Fruit fly (Drosophila melanogaster) whole organism, embryonic: ENCODE results near the gene piwi.
A peak's percentile ranks its signal among the peaks of the same experiment; 100 is the strongest.

Experiments
- Antp ChIP-seq: fragments of 200-800 bp; sonication (Bioruptor generic); optimal IDR thresholded peaks from 3 replicates; lab custom pipeline; 2016; ENCODE audit warnings: missing biosample characterization, missing genetic modification characterization
- B-H2 ChIP-seq: fragments of 200-800 bp; sonication (Bioruptor generic); optimal IDR thresholded peaks from 2 replicates; lab custom pipeline; 2018; ENCODE audit warnings: missing biosample characterization, mild to moderate bottlenecking, missing genetic modification characterization
- Bgb ChIP-seq: fragments of 200-800 bp; sonication (Bioruptor generic); IDR thresholded peaks from 2 replicates; pipeline ENCODE4 v1.3.6; 2022; ENCODE audit warnings: missing biosample characterization, missing genetic modification characterization; ENCODE audit not compliant: partially characterized antibody
- CG10147 ChIP-seq: fragments of 200-800 bp; sonication (Bioruptor generic); optimal IDR thresholded peaks from 2 replicates; lab custom pipeline; 2019; ENCODE audit warnings: missing biosample characterization, mild to moderate bottlenecking, missing genetic modification characterization, moderate library complexity
- CG11696 ChIP-seq: fragments of 200-800 bp; sonication (Bioruptor generic); IDR thresholded peaks from 2 replicates; pipeline ENCODE4 v1.3.6; 2022; ENCODE audit warnings: missing biosample characterization, missing genetic modification characterization
- CG12155 ChIP-seq: fragments of 200-800 bp; sonication (Bioruptor generic); optimal IDR thresholded peaks from 3 replicates; lab custom pipeline; 2016; ENCODE audit warnings: missing biosample characterization, missing genetic modification characterization
- CG12659 ChIP-seq: fragments of 200-800 bp; sonication (Bioruptor generic); optimal IDR thresholded peaks from 3 replicates; lab custom pipeline; 2017; ENCODE audit warnings: mild to moderate bottlenecking, missing biosample characterization, missing genetic modification reagents, missing genetic modification characterization
- CG12744 ChIP-seq: fragments of 200-800 bp; sonication (Bioruptor generic); optimal IDR thresholded peaks from 2 replicates; lab custom pipeline; 2016; ENCODE audit warnings: missing biosample characterization, missing genetic modification characterization
- CG16815 ChIP-seq: fragments of 200-800 bp; sonication (Bioruptor generic); optimal IDR thresholded peaks from 3 replicates; lab custom pipeline; 2017; ENCODE audit warnings: missing biosample characterization, mild to moderate bottlenecking, missing genetic modification characterization
- CG17186 ChIP-seq: fragments of 200-800 bp; sonication (Bioruptor generic); optimal IDR thresholded peaks from 3 replicates; lab custom pipeline; 2017; ENCODE audit warnings: missing biosample characterization, missing genetic modification reagents, missing genetic modification characterization
- CG2116 ChIP-seq: fragments of 200-800 bp; sonication (Bioruptor generic); optimal IDR thresholded peaks from 3 replicates; lab custom pipeline; 2018; ENCODE audit warnings: missing biosample characterization, mild to moderate bottlenecking, missing genetic modification characterization
- CG30403 ChIP-seq: fragments of 200-800 bp; sonication (Bioruptor generic); optimal IDR thresholded peaks from 3 replicates; lab custom pipeline; 2016; ENCODE audit warnings: missing biosample characterization, missing genetic modification characterization
- CG30431 ChIP-seq: fragments of 200-800 bp; sonication (Bioruptor generic); optimal IDR thresholded peaks from 2 replicates; lab custom pipeline; 2017; ENCODE audit warnings: missing biosample characterization, missing genetic modification characterization
- CG3065 ChIP-seq: fragments of 200-800 bp; sonication (Bioruptor generic); optimal IDR thresholded peaks from 2 replicates; lab custom pipeline; 2016; ENCODE audit warnings: missing biosample characterization, missing genetic modification characterization
- CG32532 ChIP-seq: fragments of 200-800 bp; sonication (Bioruptor generic); IDR thresholded peaks from 2 replicates; pipeline ENCODE4 v1.3.6; 2022; ENCODE audit warnings: missing biosample characterization, missing genetic modification characterization
- CG3847 ChIP-seq: fragments of 200-800 bp; sonication (Bioruptor generic); IDR thresholded peaks from 2 replicates; pipeline ENCODE4 v1.3.6; 2022; ENCODE audit warnings: missing biosample characterization, missing genetic modification characterization
- CG4820 ChIP-seq: fragments of 200-800 bp; sonication (Bioruptor generic); optimal IDR thresholded peaks from 3 replicates; lab custom pipeline; 2016; ENCODE audit warnings: missing biosample characterization, missing genetic modification characterization
- CG6689 ChIP-seq: fragments of 200-800 bp; sonication (Bioruptor generic); IDR thresholded peaks from 2 replicates; pipeline ENCODE4 v1.3.6; 2022; ENCODE audit warnings: missing biosample characterization, missing genetic modification characterization
- CG7839 ChIP-seq: fragments of 200-800 bp; sonication (Bioruptor generic); optimal IDR thresholded peaks from 3 replicates; lab custom pipeline; 2018; ENCODE audit warnings: missing biosample characterization, mild to moderate bottlenecking, missing genetic modification characterization, moderate library complexity
- CG7963 ChIP-seq: fragments of 200-800 bp; sonication (Bioruptor generic); IDR thresholded peaks from 3 replicates; pipeline ENCODE4 v1.3.6; 2022; ENCODE audit warnings: missing biosample characterization, missing genetic modification characterization; ENCODE audit not compliant: partially characterized antibody
- CG8359 ChIP-seq: fragments of 200-800 bp; sonication (Bioruptor generic); optimal IDR thresholded peaks from 2 replicates; lab custom pipeline; 2017; ENCODE audit warnings: missing biosample characterization, mild to moderate bottlenecking, missing genetic modification characterization, borderline replicate concordance
- CG9437 ChIP-seq: fragments of 200-800 bp; sonication (Bioruptor generic); optimal IDR thresholded peaks from 2 replicates; lab custom pipeline; 2018; ENCODE audit warnings: missing biosample characterization, mild to moderate bottlenecking, missing genetic modification characterization
- CHES-1-like ChIP-seq: fragments of 200-800 bp; sonication (Bioruptor generic); optimal IDR thresholded peaks from 2 replicates; lab custom pipeline; 2016; ENCODE audit warnings: missing biosample characterization, missing genetic modification characterization
- Doc2 ChIP-seq: fragments of 200-800 bp; sonication (Bioruptor generic); IDR thresholded peaks from 2 replicates; pipeline ENCODE4 v1.3.6; 2022; ENCODE audit warnings: missing biosample characterization, missing genetic modification characterization
- Elba2 ChIP-seq: fragments of 200-800 bp; sonication (Bioruptor generic); optimal IDR thresholded peaks from 3 replicates; lab custom pipeline; 2016; ENCODE audit warnings: missing biosample characterization, missing genetic modification characterization
- Ets65A ChIP-seq: fragments of 200-800 bp; sonication (Bioruptor generic); peaks from one replicate; lab custom pipeline; 2016; ENCODE audit warnings: missing biosample characterization, missing genetic modification characterization
- Gsc ChIP-seq: fragments of 200-800 bp; sonication (Bioruptor generic); IDR thresholded peaks from 2 replicates; pipeline ENCODE4 v1.3.6; 2022; ENCODE audit warnings: missing biosample characterization, missing genetic modification characterization
- HLH54F ChIP-seq: fragments of 200-800 bp; sonication (Bioruptor generic); optimal IDR thresholded peaks from 3 replicates; lab custom pipeline; 2016; ENCODE audit warnings: missing biosample characterization, missing genetic modification characterization
- Hr3 ChIP-seq: fragments of 200-800 bp; sonication (Bioruptor generic); optimal IDR thresholded peaks from 3 replicates; lab custom pipeline; 2016; ENCODE audit warnings: missing biosample characterization, missing genetic modification characterization
- Hr39 ChIP-seq: fragments of >200 bp; optimal IDR thresholded peaks from 2 replicates; lab custom pipeline; 2017
- Jarid2 ChIP-seq: fragments of 200-800 bp; sonication (Bioruptor generic); optimal IDR thresholded peaks from 3 replicates; lab custom pipeline; 2017; ENCODE audit warnings: mild to moderate bottlenecking, missing biosample characterization, missing genetic modification reagents, missing genetic modification characterization
- Lhr ChIP-seq: fragments of 200-800 bp; sonication (Bioruptor generic); optimal IDR thresholded peaks from 3 replicates; lab custom pipeline; 2017; ENCODE audit warnings: mild to moderate bottlenecking, missing biosample characterization, missing genetic modification reagents, missing genetic modification characterization
- Med ChIP-seq: fragments of 200-800 bp; sonication (Bioruptor generic); peaks from one replicate; lab custom pipeline; 2016; ENCODE audit warnings: missing biosample characterization, missing genetic modification characterization, mild to moderate bottlenecking, inconsistent platforms, moderate library complexity
- Meics ChIP-seq: fragments of 200-800 bp; sonication (Bioruptor generic); optimal IDR thresholded peaks from 2 replicates; lab custom pipeline; 2017; ENCODE audit warnings: missing biosample characterization, mild to moderate bottlenecking, missing genetic modification characterization
- NFAT ChIP-seq: fragments of 200-800 bp; sonication (Bioruptor generic); IDR thresholded peaks from 2 replicates; pipeline ENCODE4 v1.3.6; 2022; ENCODE audit warnings: missing biosample characterization, missing genetic modification characterization
- Poxn ChIP-seq: fragments of 200-800 bp; sonication (Bioruptor generic); IDR thresholded peaks from 2 replicates; pipeline ENCODE4 v1.3.6; 2022; ENCODE audit warnings: missing biosample characterization, missing genetic modification characterization
- Ssrp ChIP-seq: fragments of 200-800 bp; sonication (Bioruptor generic); optimal IDR thresholded peaks from 2 replicates; lab custom pipeline; 2018; ENCODE audit warnings: missing biosample characterization, mild to moderate bottlenecking, missing genetic modification characterization, moderate library complexity
- en ChIP-seq: fragments of 200-800 bp; sonication (Bioruptor generic); optimal IDR thresholded peaks from 2 replicates; lab custom pipeline; 2016; ENCODE audit warnings: missing biosample characterization, missing genetic modification characterization
- fd102C ChIP-seq: fragments of 200-800 bp; sonication (Bioruptor generic); optimal IDR thresholded peaks from 2 replicates; lab custom pipeline; 2018; ENCODE audit warnings: missing biosample characterization, mild to moderate bottlenecking, missing genetic modification characterization, moderate library complexity
- fd64A ChIP-seq: fragments of 200-800 bp; sonication (Bioruptor generic); optimal IDR thresholded peaks from 3 replicates; lab custom pipeline; 2018; ENCODE audit warnings: missing biosample characterization, mild to moderate bottlenecking, missing genetic modification characterization
- grau ChIP-seq: fragments of 200-800 bp; optimal IDR thresholded peaks from 3 replicates; lab custom pipeline; 2019; ENCODE audit warnings: missing biosample characterization, mild to moderate bottlenecking, missing genetic modification characterization, moderate library complexity
- her ChIP-seq: fragments of 200-800 bp; sonication (Bioruptor generic); optimal IDR thresholded peaks from 2 replicates; lab custom pipeline; 2016; ENCODE audit warnings: missing biosample characterization, missing genetic modification characterization
- jigr1 ChIP-seq: fragments of 200-800 bp; sonication (Bioruptor generic); IDR thresholded peaks from 3 replicates; pipeline ENCODE4 v1.3.6; 2022; ENCODE audit warnings: missing biosample characterization, missing genetic modification characterization
- kah ChIP-seq: fragments of 200-800 bp; sonication (Bioruptor generic); optimal IDR thresholded peaks from 2 replicates; lab custom pipeline; 2018; ENCODE audit warnings: missing biosample characterization, mild to moderate bottlenecking, missing genetic modification characterization
- mirr ChIP-seq: fragments of 200-800 bp; sonication (Bioruptor generic); optimal IDR thresholded peaks from 3 replicates; lab custom pipeline; 2018; ENCODE audit warnings: missing biosample characterization, mild to moderate bottlenecking, missing genetic modification characterization
- mld ChIP-seq: fragments of 200-800 bp; sonication (Bioruptor generic); IDR thresholded peaks from 3 replicates; pipeline ENCODE4 v1.3.6; 2022; ENCODE audit warnings: missing biosample characterization, missing genetic modification characterization; ENCODE audit not compliant: partially characterized antibody
- nerfin-1 ChIP-seq: fragments of 200-800 bp; sonication (Bioruptor generic); optimal IDR thresholded peaks from 3 replicates; lab custom pipeline; 2019; ENCODE audit warnings: missing biosample characterization, mild to moderate bottlenecking, missing genetic modification characterization, moderate library complexity
- sim ChIP-seq: fragments of 200-800 bp; sonication (Bioruptor generic); IDR thresholded peaks from 2 replicates; pipeline ENCODE4 v1.3.6; 2022; ENCODE audit warnings: missing biosample characterization, missing genetic modification characterization
- sob ChIP-seq: fragments of 200-800 bp; sonication (Bioruptor generic); IDR thresholded peaks from 2 replicates; pipeline ENCODE4 v1.3.6; 2022; ENCODE audit warnings: missing biosample characterization, missing genetic modification characterization
- tup ChIP-seq: fragments of 200-800 bp; sonication (Bioruptor generic); optimal IDR thresholded peaks from 2 replicates; lab custom pipeline; 2016; ENCODE audit warnings: missing biosample characterization, mild to moderate bottlenecking, missing genetic modification characterization, moderate library complexity
- twi ChIP-seq: fragments of 200-800 bp; optimal IDR thresholded peaks from 2 replicates; lab custom pipeline; 2019; ENCODE audit warnings: missing biosample characterization, mild to moderate bottlenecking, missing genetic modification characterization, moderate library complexity

Gene piwi

DNA sequence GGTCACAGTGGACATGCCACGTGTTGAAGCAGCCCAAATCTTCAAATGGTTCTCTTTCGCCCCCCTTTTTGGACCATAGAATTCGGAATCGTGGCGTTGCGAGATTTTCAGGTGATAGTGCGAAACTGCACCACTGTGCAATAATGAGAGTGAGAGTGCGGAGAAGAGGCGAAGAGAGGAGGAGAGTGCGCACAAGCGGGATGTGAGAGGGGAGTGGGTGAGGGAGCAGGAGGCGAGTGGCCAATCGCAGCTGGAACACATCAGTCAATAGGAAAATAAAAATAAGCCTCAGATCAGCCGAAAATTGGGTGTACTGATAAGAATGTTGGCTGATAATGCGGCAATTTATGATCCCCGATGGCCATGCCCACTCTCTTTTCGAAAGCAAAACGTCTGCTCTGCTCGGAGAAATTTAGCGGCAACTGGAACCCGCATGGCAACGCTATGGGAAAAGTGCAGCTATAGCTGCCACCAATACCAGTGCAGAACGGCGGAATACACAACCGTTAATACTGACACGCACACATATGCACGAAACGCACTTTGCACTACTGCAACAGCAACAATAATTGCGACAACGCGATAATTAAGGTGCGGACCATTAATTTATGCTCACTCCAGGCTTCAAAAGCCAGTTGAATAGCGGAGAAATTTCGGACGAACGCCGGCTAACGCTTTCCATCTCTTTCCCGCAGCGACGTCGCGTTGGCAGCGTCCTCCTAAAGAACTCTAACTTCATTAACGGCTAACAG, 19.8 kb downstream of the piwi start (continued):
- TF ChIP-seq CG17186, result peak; percentile 29
- no peak for TF ChIP-seq Doc2 (GFP tag; lab: Robert Waterston, UW)
- TF ChIP-seq HLH54F, result no peak
- no peak for TF ChIP-seq CG8359
- TF ChIP-seq CG10147, result no peak
- TF ChIP-seq mirr (GFP tag; lab: Kevin White, UChicago), result no peak
- peak; percentile 46 for TF ChIP-seq kah (GFP tag; lab: Kevin White, UChicago)
- no peak for TF ChIP-seq Poxn
- TF ChIP-seq NFAT (GFP tag; lab: Robert Waterston, UW), result no peak
- peak; percentile 37; the same call in 1 of the 2 replicates for TF ChIP-seq Bgb (GFP tag; lab: Robert Waterston, UW)
- TF ChIP-seq CG2116 (GFP tag; lab: Kevin White, UChicago), result no peak
- no peak for TF ChIP-seq CHES-1-like (GFP tag; lab: Kevin White, UChicago)
- TF ChIP-seq Meics, result no peak
- TF ChIP-seq nerfin-1 (tag; lab: Kevin White, UChicago), result no peak
- peak; percentile 11 for TF ChIP-seq Antp
- TF ChIP-seq fd64A (GFP tag; lab: Kevin White, UChicago), result no peak
- TF ChIP-seq fd102C (GFP tag; lab: Kevin White, UChicago), result no peak
- TF ChIP-seq jigr1, result no peak
- peak; percentile 41 for TF ChIP-seq her
- no peak for TF ChIP-seq CG11696 (GFP tag; lab: Robert Waterston, UW)
- no peak for TF ChIP-seq CG30431
- TF ChIP-seq Gsc, result no peak
- TF ChIP-seq CG3065, result peak; percentile 19
- TF ChIP-seq CG7963 (GFP tag; lab: Robert Waterston, UW), result 0 out of 3 replicates have a peak, but pooled peaks have one; percentile 9
- no peak for TF ChIP-seq sob (GFP tag; lab: Robert Waterston, UW)
- TF ChIP-seq Elba2 (GFP tag; lab: Kevin White, UChicago), result peak; percentile 78
- TF ChIP-seq CG32532 (GFP tag; lab: Robert Waterston, UW), result no peak
- TF ChIP-seq tup (GFP tag; lab: Kevin White, UChicago), result no peak
- peak; percentile 89 for TF ChIP-seq Med
- no peak for TF ChIP-seq Ssrp (tag; lab: Kevin White, UChicago)
- TF ChIP-seq CG6689, result no peak
- TF ChIP-seq Hr39 (lab: Kevin White, UChicago), result no peak
- no peak; the same call in 1 of the 2 replicates for TF ChIP-seq sim (GFP tag; lab: Robert Waterston, UW)
- TF ChIP-seq CG12659, result peak; percentile 29
- no peak for TF ChIP-seq CG30403 (GFP tag; lab: Kevin White, UChicago)
- no peak for TF ChIP-seq CG12155 (GFP tag; lab: Kevin White, UChicago)
- TF ChIP-seq CG3847 (GFP tag; lab: Robert Waterston, UW), result no peak
- TF ChIP-seq grau (tag; lab: Kevin White, UChicago), result peak; percentile 2
- no peak for TF ChIP-seq Jarid2 (GFP tag; lab: Kevin White, UChicago)
- TF ChIP-seq mld (GFP tag; lab: Robert Waterston, UW), result no peak
- TF ChIP-seq B-H2 (GFP tag; lab: Kevin White, UChicago), result no peak
- no peak for TF ChIP-seq twi (tag; lab: Kevin White, UChicago)
- TF ChIP-seq Hr3 (GFP tag; lab: Kevin White, UChicago), result no peak
- no peak for TF ChIP-seq CG12744 (GFP tag; lab: Kevin White, UChicago)
- TF ChIP-seq Ets65A (GFP tag; lab: Kevin White, UChicago), result no peak
- TF ChIP-seq CG4820 (GFP tag; lab: Kevin White, UChicago), result no peak
- TF ChIP-seq CG7839 (tag; lab: Kevin White, UChicago), result no peak
- no peak for TF ChIP-seq CG16815
- TF ChIP-seq CG9437 (GFP tag; lab: Kevin White, UChicago), result no peak
- no peak for TF ChIP-seq Lhr (GFP tag; lab: Kevin White, UChicago)
- TF ChIP-seq en (GFP tag; lab: Kevin White, UChicago), result no peak
